Worm (Caenorhabditis elegans) whole organism, young adult: Measurements from ENCODE around the gene R12B2.2.

Experiments
- B0035.1 ChIP-seq: sonication (generic microtip); optimal IDR thresholded peaks from 2 replicates; lab custom pipeline; 2016; ENCODE audit warnings: missing genetic modification characterization, mild to moderate bottlenecking, missing compliant biosample characterization, missing genotype, missing genetic modification reagents
- D2030.7 ChIP-seq: fragments of 200-800 bp; sonication (Bioruptor generic); IDR thresholded peaks from 2 replicates; pipeline ENCODE4 v1.3.6; 2022; ENCODE audit warnings: missing genetic modification reagents, missing genetic modification characterization, missing compliant biosample characterization
- F33H1.4 ChIP-seq: fragments of 200-800 bp; sonication (Bioruptor generic); IDR thresholded peaks from 2 replicates; pipeline ENCODE4 v1.3.6; 2022; ENCODE audit warnings: missing genetic modification reagents, missing genetic modification characterization, missing compliant biosample characterization
- F52B5.7 ChIP-seq: sonication (generic microtip); optimal IDR thresholded peaks from 2 replicates; lab custom pipeline; 2016; ENCODE audit warnings: mild to moderate bottlenecking, missing genetic modification characterization, missing compliant biosample characterization
- K11D2.4 ChIP-seq: fragments of 200-800 bp; sonication (Bioruptor generic); IDR thresholded peaks from 2 replicates; pipeline ENCODE4 v1.3.6; 2022; ENCODE audit warnings: missing genetic modification reagents, missing genetic modification characterization, missing compliant biosample characterization
- K12H6.12 ChIP-seq: fragments of 200-800 bp; sonication (Bioruptor generic); optimal IDR thresholded peaks from 2 replicates; lab custom pipeline; 2018; ENCODE audit warnings: mild to moderate bottlenecking, missing genetic modification characterization, missing compliant biosample characterization
- Y53F4B.3 ChIP-seq: fragments of 200-800 bp; sonication (Bioruptor generic); IDR thresholded peaks from 2 replicates; pipeline ENCODE4 v1.3.6; 2022; ENCODE audit warnings: missing genetic modification reagents, missing genetic modification characterization, missing compliant biosample characterization
- Y56A3A.18 ChIP-seq: fragments of 200-800 bp; sonication (Bioruptor generic); IDR thresholded peaks from 2 replicates; pipeline ENCODE4 v1.3.6; 2022; ENCODE audit warnings: missing genetic modification reagents, missing genetic modification characterization, missing compliant biosample characterization
- Y67H2A.10 ChIP-seq: fragments of 200-800 bp; sonication (Bioruptor generic); conservative IDR thresholded peaks from 2 replicates; pipeline ENCODE4 v1.3.6; 2022; ENCODE audit warnings: missing genetic modification reagents, missing genetic modification characterization, missing compliant biosample characterization
- Y79H2A.3 ChIP-seq: fragments of 200-800 bp; sonication (Bioruptor generic); conservative IDR thresholded peaks from 2 replicates; pipeline ENCODE4 v1.3.6; 2022; ENCODE audit warnings: missing genetic modification reagents, missing genetic modification characterization, missing compliant biosample characterization
- Y95B8A.8 ChIP-seq: fragments of 200-800 bp; sonication (Bioruptor generic); IDR thresholded peaks from 2 replicates; pipeline ENCODE4 v1.3.6; 2022; ENCODE audit warnings: missing genetic modification reagents, missing genetic modification characterization, missing compliant biosample characterization
- akir-1 ChIP-seq: fragments of 200-800 bp; sonication (Bioruptor generic); optimal IDR thresholded peaks from 2 replicates; lab custom pipeline; 2018; ENCODE audit warnings: mild to moderate bottlenecking, missing genetic modification characterization, moderate library complexity, missing compliant biosample characterization
- ama-1 ChIP-seq, 3 experiments: fragments of 150-350 bp in 1 of 3; sonication (generic microtip) in 2 of 3; optimal IDR thresholded peaks; 2 replicates each; lab custom pipeline; 2014 to 2018; ENCODE audit warnings: missing biosample characterization in 2 of 3, missing genetic modification characterization in 2 of 3, missing genetic modification reagents in 2 of 3
- attf-5 ChIP-seq: fragments of 200-800 bp; sonication (Bioruptor generic); optimal IDR thresholded peaks from 2 replicates; lab custom pipeline; 2018; ENCODE audit warnings: mild to moderate bottlenecking, missing genetic modification characterization, missing compliant biosample characterization
- bed-1 ChIP-seq: fragments of 200-800 bp; sonication (Bioruptor generic); IDR thresholded peaks from 2 replicates; pipeline ENCODE4 v1.3.6; 2022; ENCODE audit warnings: missing genetic modification reagents, missing genetic modification characterization, missing compliant biosample characterization
- ccch-3 ChIP-seq: fragments of 200-800 bp; sonication (Bioruptor generic); optimal IDR thresholded peaks from 2 replicates; lab custom pipeline; 2018; ENCODE audit warnings: mild to moderate bottlenecking, missing genetic modification characterization, missing compliant biosample characterization
- ceh-27 ChIP-seq: fragments of 200-800 bp; sonication (Bioruptor generic); optimal IDR thresholded peaks from 2 replicates; lab custom pipeline; 2018; ENCODE audit warnings: mild to moderate bottlenecking, missing genetic modification characterization, moderate library complexity, missing compliant biosample characterization
- ceh-40 ChIP-seq: fragments of 200-800 bp; sonication (Bioruptor generic); IDR thresholded peaks from 2 replicates; pipeline ENCODE4 v1.3.6; 2022; ENCODE audit warnings: missing genetic modification characterization, missing compliant biosample characterization
- ceh-91 ChIP-seq: fragments of 200-800 bp; sonication (Bioruptor generic); IDR thresholded peaks from 2 replicates; pipeline ENCODE4 v1.3.6; 2022; ENCODE audit warnings: missing genetic modification reagents, missing genetic modification characterization, missing compliant biosample characterization
- die-1 ChIP-seq: sonication (generic microtip); optimal IDR thresholded peaks from 2 replicates; lab custom pipeline; 2016; ENCODE audit warnings: missing genotype, mild to moderate bottlenecking, missing genetic modification characterization, missing compliant biosample characterization
- dpl-1 ChIP-seq: fragments of 150-350 bp; optimal IDR thresholded peaks from 2 replicates; lab custom pipeline; 2014; ENCODE audit warnings: missing biosample characterization, missing genetic modification reagents, missing genetic modification characterization
- efl-1 ChIP-seq: fragments of 150-350 bp; optimal IDR thresholded peaks from 2 replicates; lab custom pipeline; 2014; ENCODE audit warnings: missing biosample characterization, missing genetic modification reagents, missing genetic modification characterization
- egrh-3 ChIP-seq: fragments of 200-800 bp; sonication (Bioruptor generic); IDR thresholded peaks from 2 replicates; pipeline ENCODE4 v1.3.6; 2022; ENCODE audit warnings: missing genetic modification reagents, missing genetic modification characterization, missing compliant biosample characterization
- hmg-1.2 ChIP-seq: fragments of 200-800 bp; sonication (Bioruptor generic); IDR thresholded peaks from 2 replicates; pipeline ENCODE4 v1.3.6; 2022; ENCODE audit warnings: missing genetic modification reagents, missing genetic modification characterization, missing compliant biosample characterization
- hrde-1 ChIP-seq: sonication (generic microtip); optimal IDR thresholded peaks from 2 replicates; lab custom pipeline; 2016; ENCODE audit warnings: missing genetic modification characterization, mild to moderate bottlenecking, missing compliant biosample characterization, moderate library complexity, missing genotype, missing genetic modification reagents, borderline replicate concordance
- lag-1 ChIP-seq: fragments of 200-800 bp; sonication (Bioruptor generic); IDR thresholded peaks from 2 replicates; pipeline ENCODE4 v1.3.6; 2022; ENCODE audit warnings: missing genetic modification reagents, missing genetic modification characterization, missing compliant biosample characterization
- lin-35 ChIP-seq, 3 experiments: fragments of 150-350 bp in 2 of 3; sonication (generic microtip) in 1 of 3; optimal IDR thresholded peaks; 2 replicates each; lab custom pipeline; 2014 to 2018; ENCODE audit warnings: missing biosample characterization in 3 of 3, missing genetic modification characterization in 3 of 3, missing genetic modification reagents in 3 of 3
- madf-6 ChIP-seq: fragments of 200-800 bp; sonication (Bioruptor generic); IDR thresholded peaks from 2 replicates; pipeline ENCODE4 v1.3.6; 2022; ENCODE audit warnings: missing genetic modification reagents, missing genetic modification characterization, missing compliant biosample characterization
- nfya-2 ChIP-seq: fragments of 200-800 bp; sonication (Bioruptor generic); IDR thresholded peaks from 2 replicates; pipeline ENCODE4 v1.3.6; 2022; ENCODE audit warnings: missing genetic modification reagents, missing genetic modification characterization, missing compliant biosample characterization
- nfyb-1 ChIP-seq: fragments of 200-800 bp; sonication (Bioruptor generic); IDR thresholded peaks from 2 replicates; pipeline ENCODE4 v1.3.6; 2022; ENCODE audit warnings: missing genetic modification reagents, missing genetic modification characterization, missing compliant biosample characterization
- snpc-4 ChIP-seq, 5 experiments: fragments of 150-350 bp in 1 of 5; sonication (generic microtip) in 4 of 5; optimal IDR thresholded peaks; 2 replicates each; lab custom pipeline; 2014 to 2018; ENCODE audit warnings: missing genetic modification characterization in 5 of 5, missing biosample characterization in 3 of 5, antibody characterized with exemption in 2 of 5, mild to moderate bottlenecking in 2 of 5, missing compliant biosample characterization in 2 of 5, missing genotype in 2 of 5, moderate library complexity in 2 of 5, missing genetic modification reagents in 1 of 5
- tbp1 ChIP-seq: fragments of 200-800 bp; sonication (Bioruptor generic); optimal IDR thresholded peaks from 2 replicates; lab custom pipeline; 2018; ENCODE audit warnings: mild to moderate bottlenecking, missing genetic modification characterization, missing compliant biosample characterization
- tbx-9 ChIP-seq: sonication (generic microtip); optimal IDR thresholded peaks from 2 replicates; lab custom pipeline; 2016; ENCODE audit warnings: borderline replicate concordance, missing genetic modification characterization, inconsistent platforms, missing compliant biosample characterization
- tlf-1 ChIP-seq: fragments of 200-800 bp; sonication (Bioruptor generic); optimal IDR thresholded peaks from 2 replicates; lab custom pipeline; 2018; ENCODE audit warnings: mild to moderate bottlenecking, missing genetic modification characterization, missing compliant biosample characterization
- zfh-2 ChIP-seq: fragments of 200-800 bp; sonication (Bioruptor generic); conservative IDR thresholded peaks from 2 replicates; pipeline ENCODE4 v1.3.6; 2022; ENCODE audit warnings: missing genetic modification reagents, missing genetic modification characterization, missing compliant biosample characterization
- zim-3 ChIP-seq: sonication (generic microtip); optimal IDR thresholded peaks from 2 replicates; lab custom pipeline; 2017; ENCODE audit warnings: mild to moderate bottlenecking, missing genetic modification characterization, moderate library complexity, missing compliant biosample characterization
- ztf-18 ChIP-seq: sonication (generic microtip); optimal IDR thresholded peaks from 2 replicates; lab custom pipeline; 2016; ENCODE audit warnings: missing genotype, mild to moderate bottlenecking, missing genetic modification characterization, missing compliant biosample characterization

R12B2.2 gene

DNA sequence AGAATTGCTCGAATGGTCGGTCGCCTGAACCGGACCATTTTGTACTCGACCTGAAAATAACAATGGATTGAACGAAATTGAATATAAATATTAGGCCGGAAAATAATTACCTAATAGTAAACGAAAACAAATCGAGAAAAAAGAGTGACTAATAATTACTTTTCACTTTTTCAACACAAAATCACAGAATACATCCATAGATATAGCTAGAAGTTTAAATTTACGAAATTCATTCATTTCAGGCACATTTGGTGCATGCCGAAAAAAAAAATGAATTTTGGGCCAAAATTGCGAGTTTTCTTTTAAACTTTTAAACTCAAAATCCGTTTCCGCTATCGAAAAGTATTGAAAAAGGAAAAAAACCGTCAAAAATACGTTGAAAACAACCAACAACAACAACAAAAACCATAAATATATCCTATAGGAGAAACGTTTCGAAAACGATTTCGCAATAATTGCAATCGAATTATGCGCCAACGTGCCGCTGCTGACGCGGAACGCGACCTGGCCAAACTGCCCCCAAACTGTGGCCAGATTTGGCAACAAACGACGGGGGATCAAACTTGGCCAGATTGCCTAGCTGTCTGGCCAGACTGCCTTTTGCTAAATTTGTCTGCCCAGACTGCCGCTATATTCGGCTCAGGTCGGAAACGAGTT lies 21.4 kb upstream of the R12B2.2 start, which contains the start of gene Y37B11A.3 (continued):
- TF ChIP-seq tbx-9 (tag; lab: Kevin White, UChicago) = no peak
- no peak; the same call in 1 of the 2 replicates for TF ChIP-seq egrh-3
- no peak for TF ChIP-seq Y53F4B.3 (GFP tag; lab: Robert Waterston, UW)
- TF ChIP-seq tbp1 (GFP tag; lab: Kevin White, UChicago) = peak; percentile 42
- no peak for TF ChIP-seq lag-1 (GFP tag; lab: Robert Waterston, UW)
- TF ChIP-seq ama-1 (optimal IDR thresholded peaks at IDR 0.05; lab: Kevin White, UChicago) = no peak
- TF ChIP-seq ama-1 (GFP tag; optimal IDR thresholded peaks at IDR 0.05; lab: Kevin White, UChicago) = no peak
- TF ChIP-seq snpc-4 (GFP tag; optimal IDR thresholded peaks at IDR 0.05; lab: Kevin White, UChicago) = no peak
- peak in 2 of 4 experiments; percentile 7 to 41 for TF ChIP-seq snpc-4 (tag; optimal IDR thresholded peaks at IDR 0.05; lab: Kevin White, UChicago)
- no peak for TF ChIP-seq hrde-1 (tag; lab: Kevin White, UChicago)
- no peak for TF ChIP-seq F52B5.7 (tag; lab: Kevin White, UChicago)
- TF ChIP-seq Y79H2A.3 (GFP tag; lab: Robert Waterston, UW) = no peak
- no peak for TF ChIP-seq akir-1
- TF ChIP-seq D2030.7 (GFP tag; lab: Robert Waterston, UW) = 0 out of 2 replicates have a peak, but pooled peaks have one; percentile 11
- TF ChIP-seq ccch-3 (GFP tag; lab: Kevin White, UChicago) = no peak
- peak; percentile 90 for TF ChIP-seq attf-5 (GFP tag; lab: Kevin White, UChicago)
- peak; percentile 30; the same call in 1 of the 2 replicates for TF ChIP-seq madf-6 (GFP tag; lab: Robert Waterston, UW)
- no peak for TF ChIP-seq zim-3 (tag; lab: Kevin White, UChicago)
- no peak for TF ChIP-seq bed-1 (GFP tag; lab: Robert Waterston, UW)
- no peak for TF ChIP-seq Y95B8A.8 (GFP tag; lab: Robert Waterston, UW)
- TF ChIP-seq K11D2.4 = no peak; the same call in 1 of the 2 replicates
- TF ChIP-seq dpl-1 = no peak
- no peak for TF ChIP-seq die-1 (tag; lab: Kevin White, UChicago)
- TF ChIP-seq ztf-18 (tag; lab: Kevin White, UChicago) = peak; percentile 93
- no peak for TF ChIP-seq tlf-1 (GFP tag; lab: Kevin White, UChicago)
- TF ChIP-seq ceh-40 (GFP tag; lab: Robert Waterston, UW) = no peak
- TF ChIP-seq ceh-27 (GFP tag; lab: Kevin White, UChicago) = no peak
- TF ChIP-seq zfh-2 (GFP tag; lab: Robert Waterston, UW) = peak; percentile 85
- TF ChIP-seq hmg-1.2 (GFP tag; lab: Robert Waterston, UW) = 0 out of 2 replicates have a peak, but pooled peaks have one; percentile 26
- no peak for TF ChIP-seq efl-1
- peak; percentile 52 for TF ChIP-seq F33H1.4 (GFP tag; lab: Robert Waterston, UW)
- no peak for TF ChIP-seq Y67H2A.10 (GFP tag; lab: Robert Waterston, UW)
- TF ChIP-seq ceh-91 (GFP tag; lab: Robert Waterston, UW) = no peak
- TF ChIP-seq K12H6.12 (tag; lab: Kevin White, UChicago) = peak; percentile 48
- TF ChIP-seq nfya-2 = no peak
- no peak for TF ChIP-seq B0035.1
- peak; percentile 73 for TF ChIP-seq nfyb-1 (GFP tag; lab: Robert Waterston, UW)
- TF ChIP-seq lin-35 (GFP tag; optimal IDR thresholded peaks at IDR 0.05; lab: Kevin White, UChicago) = peak in 1 of 3 experiments; percentile 72
- 0 out of 2 replicates have a peak, but pooled peaks have one; percentile 37 for TF ChIP-seq Y56A3A.18
